Worm (Caenorhabditis elegans) whole organism, mixed stage, embryonic: Measurements from ENCODE around the gene E04F6.4.

Source experiments
- M03D4.4 ChIP-seq: sonication (generic microtip); optimal IDR thresholded peaks from 2 replicates; lab custom pipeline; 2017; ENCODE audit warnings: mild to moderate bottlenecking, missing genetic modification characterization, missing compliant biosample characterization
- blmp-1 ChIP-seq: fragments of 150-350 bp; optimal IDR thresholded peaks from 2 replicates; lab custom pipeline; 2014; ENCODE audit warnings: missing biosample characterization, missing genetic modification characterization
- drap-1 ChIP-seq: fragments of 200-800 bp; sonication (Bioruptor generic); optimal IDR thresholded peaks from 3 replicates; lab custom pipeline; 2018; ENCODE audit warnings: mild to moderate bottlenecking, missing genetic modification characterization, missing compliant biosample characterization
- lin-13 ChIP-seq: fragments of 150-350 bp; optimal IDR thresholded peaks from 2 replicates; lab custom pipeline; 2014; ENCODE audit warnings: missing biosample characterization, missing genetic modification characterization
- lsy-2 ChIP-seq: fragments of 150-350 bp; optimal IDR thresholded peaks from 2 replicates; lab custom pipeline; 2014; ENCODE audit warnings: missing biosample characterization, missing genetic modification characterization
- mls-2 ChIP-seq: sonication (generic microtip); optimal IDR thresholded peaks from 2 replicates; lab custom pipeline; 2016; ENCODE audit warnings: mild to moderate bottlenecking, missing genetic modification characterization, moderate library complexity, missing compliant biosample characterization
- pha-4 ChIP-seq: fragments of 150-350 bp; optimal IDR thresholded peaks from 2 replicates; lab custom pipeline; 2018; ENCODE audit warnings: missing biosample characterization, missing genetic modification reagents, missing genetic modification characterization
- sem-2 ChIP-seq: fragments of 200-800 bp; sonication (Bioruptor generic); optimal IDR thresholded peaks from 2 replicates; lab custom pipeline; 2018; ENCODE audit warnings: mild to moderate bottlenecking, missing genetic modification characterization, missing compliant biosample characterization
- snpc-4 ChIP-seq: fragments of 150-350 bp; optimal IDR thresholded peaks from 2 replicates; lab custom pipeline; 2014; ENCODE audit warnings: missing biosample characterization, missing genetic modification characterization
- unc-39 ChIP-seq: fragments of 150-350 bp; optimal IDR thresholded peaks from 2 replicates; lab custom pipeline; 2014; ENCODE audit warnings: missing biosample characterization, missing genetic modification characterization
- unc-62 ChIP-seq: fragments of 150-350 bp; optimal IDR thresholded peaks from 2 replicates; lab custom pipeline; 2014; ENCODE audit warnings: missing biosample characterization, missing genetic modification reagents, missing genetic modification characterization

- TF ChIP-seq blmp-1 (no peak), mls-2 (peak; percentile 97), lsy-2 (tag; lab: Kevin White, UChicago) (peak; percentile 27), unc-39 (peak; percentile 25), pha-4 (peak; percentile 59), drap-1 (GFP tag; lab: Kevin White, UChicago) (peak; percentile 94), unc-62 (GFP tag; lab: Kevin White, UChicago) (peak; percentile 21), snpc-4 (no peak), lin-13 (peak; percentile 77), sem-2 (peak; percentile 84), M03D4.4 (tag; lab: Kevin White, UChicago) (peak; percentile 92)
Measured at ce11 chrII:7200051-7200599, 10.9 kb downstream of the E04F6.4 start, which contains the start of gene pcrg-1.
